Fruit fly (Drosophila melanogaster) whole organism, embryonic: ENCODE results near the gene Ciz1.
A peak's percentile ranks its signal among the peaks of the same experiment; 100 is the strongest.

ENCODE experiments used
- Abd-B ChIP-seq: fragments of 200-800 bp; sonication (Bioruptor generic); optimal IDR thresholded peaks from 2 replicates; lab custom pipeline; 2018; ENCODE audit warnings: missing biosample characterization, mild to moderate bottlenecking, missing genetic modification characterization, moderate library complexity
- Atf6 ChIP-seq: fragments of 200-800 bp; sonication (Bioruptor generic); IDR thresholded peaks from 2 replicates; pipeline ENCODE4 v1.3.6; 2022; ENCODE audit warnings: missing biosample characterization, missing genetic modification characterization
- CG10267 ChIP-seq: fragments of 200-800 bp; sonication (Bioruptor generic); optimal IDR thresholded peaks from 2 replicates; lab custom pipeline; 2018; ENCODE audit warnings: missing biosample characterization, mild to moderate bottlenecking, missing genetic modification characterization, moderate library complexity
- CG10543 ChIP-seq: fragments of 200-800 bp; sonication (Bioruptor generic); optimal IDR thresholded peaks from 3 replicates; lab custom pipeline; 2017; ENCODE audit warnings: missing biosample characterization, mild to moderate bottlenecking, missing genetic modification characterization, moderate library complexity
- CG11247 ChIP-seq: fragments of 200-800 bp; sonication (Bioruptor generic); IDR thresholded peaks from 2 replicates; pipeline ENCODE4 v1.3.6; 2022; ENCODE audit warnings: missing biosample characterization, missing genetic modification characterization
- CG11695 ChIP-seq: fragments of 200-800 bp; sonication (Bioruptor generic); IDR thresholded peaks from 3 replicates; pipeline ENCODE4 v1.3.6; 2022; ENCODE audit warnings: missing biosample characterization, missing genetic modification characterization
- CG14014 ChIP-seq: fragments of 200-800 bp; sonication (Bioruptor generic); IDR thresholded peaks from 2 replicates; pipeline ENCODE4 v1.3.6; 2022; ENCODE audit warnings: missing biosample characterization, missing genetic modification characterization
- CG14050 ChIP-seq: fragments of 200-800 bp; sonication (Bioruptor generic); IDR thresholded peaks from 3 replicates; pipeline ENCODE4 v1.3.6; 2022; ENCODE audit warnings: missing biosample characterization, missing genetic modification characterization
- CG15073 ChIP-seq: fragments of 200-800 bp; sonication (Bioruptor generic); optimal IDR thresholded peaks from 2 replicates; lab custom pipeline; 2016; ENCODE audit warnings: missing biosample characterization, missing genetic modification characterization
- CG1602 ChIP-seq: fragments of 200-800 bp; sonication (Bioruptor generic); optimal IDR thresholded peaks from 3 replicates; lab custom pipeline; 2016; ENCODE audit warnings: missing biosample characterization, missing genetic modification characterization
- CG17385 ChIP-seq: fragments of 200-800 bp; sonication (Bioruptor generic); optimal IDR thresholded peaks from 3 replicates; lab custom pipeline; 2018; ENCODE audit warnings: missing biosample characterization, mild to moderate bottlenecking, missing genetic modification characterization
- CG2116 ChIP-seq: fragments of 200-800 bp; sonication (Bioruptor generic); optimal IDR thresholded peaks from 3 replicates; lab custom pipeline; 2018; ENCODE audit warnings: missing biosample characterization, mild to moderate bottlenecking, missing genetic modification characterization
- CG8359 ChIP-seq: fragments of 200-800 bp; sonication (Bioruptor generic); optimal IDR thresholded peaks from 2 replicates; lab custom pipeline; 2017; ENCODE audit warnings: missing biosample characterization, mild to moderate bottlenecking, missing genetic modification characterization, borderline replicate concordance
- CG9727 ChIP-seq: fragments of 200-800 bp; sonication (Bioruptor generic); optimal IDR thresholded peaks from 3 replicates; lab custom pipeline; 2017; ENCODE audit warnings: missing biosample characterization, mild to moderate bottlenecking, missing genetic modification characterization
- CkIIα-i1 ChIP-seq: fragments of 200-800 bp; sonication (Bioruptor generic); IDR thresholded peaks from 2 replicates; pipeline ENCODE4 v1.3.6; 2022; ENCODE audit warnings: missing biosample characterization, missing genetic modification characterization
- D19A ChIP-seq: fragments of 200-800 bp; optimal IDR thresholded peaks from 3 replicates; lab custom pipeline; 2019; ENCODE audit warnings: missing biosample characterization, mild to moderate bottlenecking, missing genetic modification characterization, moderate library complexity
- Drgx ChIP-seq: fragments of 200-800 bp; sonication (Bioruptor generic); IDR thresholded peaks from 2 replicates; pipeline ENCODE4 v1.3.6; 2022; ENCODE audit warnings: missing biosample characterization, missing genetic modification characterization
- Gug ChIP-seq: fragments of 200-800 bp; sonication (Bioruptor generic); IDR thresholded peaks from 4 replicates; pipeline ENCODE4 v1.3.6; 2022; ENCODE audit warnings: missing biosample characterization, missing genetic modification characterization
- MESR4 ChIP-seq: fragments of 200-800 bp; sonication (Bioruptor generic); optimal IDR thresholded peaks from 2 replicates; lab custom pipeline; 2018; ENCODE audit warnings: missing biosample characterization, mild to moderate bottlenecking, missing genetic modification characterization, moderate library complexity
- Med ChIP-seq: fragments of 200-800 bp; sonication (Bioruptor generic); peaks from one replicate; lab custom pipeline; 2016; ENCODE audit warnings: missing biosample characterization, missing genetic modification characterization, mild to moderate bottlenecking, inconsistent platforms, moderate library complexity
- NK7.1 ChIP-seq: fragments of 200-800 bp; sonication (Bioruptor generic); optimal IDR thresholded peaks from 3 replicates; lab custom pipeline; 2016; ENCODE audit warnings: missing biosample characterization, missing genetic modification characterization
- Pdp1 ChIP-seq, 2 experiments: fragments of 200-800 bp; sonication (Bioruptor generic); optimal IDR thresholded peaks; 3 replicates each; lab custom pipeline; 2016; ENCODE audit warnings: missing biosample characterization in 2 of 2, missing genetic modification characterization in 2 of 2, mild to moderate bottlenecking in 1 of 2, moderate library complexity in 1 of 2
- Xbp1 ChIP-seq: fragments of 200-800 bp; sonication (Bioruptor generic); optimal IDR thresholded peaks from 3 replicates; lab custom pipeline; 2016; ENCODE audit warnings: missing biosample characterization, mild to moderate bottlenecking, missing genetic modification characterization
- bab2 ChIP-seq: fragments of 200-800 bp; sonication (Bioruptor generic); optimal IDR thresholded peaks from 2 replicates; lab custom pipeline; 2016; ENCODE audit warnings: missing biosample characterization, missing genetic modification characterization
- bbx ChIP-seq: fragments of 200-800 bp; sonication (Bioruptor generic); IDR thresholded peaks from 2 replicates; pipeline ENCODE4 v1.3.6; 2022; ENCODE audit warnings: missing biosample characterization, missing genetic modification characterization; ENCODE audit not compliant: partially characterized antibody
- chinmo ChIP-seq: fragments of 200-800 bp; sonication (Bioruptor generic); IDR thresholded peaks from 4 replicates; pipeline ENCODE4 v1.3.6; 2022; ENCODE audit warnings: missing biosample characterization, missing genetic modification characterization; ENCODE audit not compliant: partially characterized antibody
- ci ChIP-seq: fragments of 200-800 bp; sonication (Bioruptor generic); IDR thresholded peaks from 3 replicates; pipeline ENCODE4 v1.3.6; 2022; ENCODE audit warnings: missing biosample characterization, missing genetic modification characterization
- gem ChIP-seq: fragments of 200-800 bp; sonication (Bioruptor generic); optimal IDR thresholded peaks from 2 replicates; lab custom pipeline; 2019; ENCODE audit warnings: missing biosample characterization, mild to moderate bottlenecking, missing genetic modification characterization, moderate library complexity
- lola ChIP-seq, 3 experiments: fragments of >200 bp in 2 of 3; fragments of 200-800 bp in 1 of 3; sonication (Bioruptor generic) in 1 of 3; optimal IDR thresholded peaks; 2 replicates each; lab custom pipeline; 2017 to 2019; ENCODE audit warnings: missing biosample characterization in 3 of 3, missing genetic modification characterization in 3 of 3, mild to moderate bottlenecking in 1 of 3, moderate library complexity in 1 of 3
- nau ChIP-seq: fragments of 200-800 bp; sonication (Bioruptor generic); optimal IDR thresholded peaks from 3 replicates; lab custom pipeline; 2017; ENCODE audit warnings: missing biosample characterization, mild to moderate bottlenecking, missing genetic modification characterization, missing genetic modification reagents
- nerfin-2 ChIP-seq: fragments of 200-800 bp; sonication (Bioruptor generic); IDR thresholded peaks from 2 replicates; pipeline ENCODE4 v1.3.6; 2022; ENCODE audit warnings: missing biosample characterization, missing genetic modification characterization; ENCODE audit not compliant: partially characterized antibody
- nom ChIP-seq: fragments of 200-800 bp; sonication (Bioruptor generic); optimal IDR thresholded peaks from 2 replicates; lab custom pipeline; 2017; ENCODE audit warnings: missing biosample characterization, missing genetic modification characterization, mild to moderate bottlenecking, moderate library complexity, missing genetic modification reagents
- schlank ChIP-seq: fragments of 200-800 bp; sonication (Bioruptor generic); optimal IDR thresholded peaks from 2 replicates; lab custom pipeline; 2018; ENCODE audit warnings: missing biosample characterization, mild to moderate bottlenecking, missing genetic modification characterization
- sd ChIP-seq: fragments of 200-800 bp; sonication (Bioruptor generic); optimal IDR thresholded peaks from 3 replicates; lab custom pipeline; 2018; ENCODE audit warnings: missing biosample characterization, mild to moderate bottlenecking, missing genetic modification characterization, moderate library complexity
- sr ChIP-seq: fragments of 200-800 bp; sonication (Bioruptor generic); IDR thresholded peaks from 3 replicates; pipeline ENCODE4 v1.3.6; 2022; ENCODE audit warnings: missing biosample characterization, missing genetic modification characterization
- tll ChIP-seq, 2 experiments: fragments of 200-800 bp in 1 of 2; fragments of >200 bp in 1 of 2; sonication (Bioruptor generic) in 1 of 2; optimal IDR thresholded peaks; 2 replicates each; lab custom pipeline; 2017 to 2019; ENCODE audit warnings: missing biosample characterization in 2 of 2, missing genetic modification characterization in 2 of 2, mild to moderate bottlenecking in 1 of 2, moderate library complexity in 1 of 2
- tna ChIP-seq: fragments of 200-800 bp; sonication (Bioruptor generic); IDR thresholded peaks from 2 replicates; pipeline ENCODE4 v1.3.6; 2022; ENCODE audit warnings: missing biosample characterization, missing genetic modification characterization; ENCODE audit not compliant: partially characterized antibody
- trem ChIP-seq: fragments of 200-800 bp; optimal IDR thresholded peaks from 3 replicates; lab custom pipeline; 2019; ENCODE audit warnings: missing biosample characterization, mild to moderate bottlenecking, missing genetic modification characterization, moderate library complexity
- unc-4 ChIP-seq: fragments of 200-800 bp; sonication (Bioruptor generic); IDR thresholded peaks from 2 replicates; pipeline ENCODE4 v1.3.6; 2022; ENCODE audit warnings: missing biosample characterization, missing genetic modification characterization; ENCODE audit not compliant: partially characterized antibody
- zen ChIP-seq: fragments of 200-800 bp; sonication (Bioruptor generic); optimal IDR thresholded peaks from 3 replicates; lab custom pipeline; 2018; ENCODE audit warnings: missing biosample characterization, mild to moderate bottlenecking, missing genetic modification characterization, moderate library complexity

The Ciz1 gene

DNA sequence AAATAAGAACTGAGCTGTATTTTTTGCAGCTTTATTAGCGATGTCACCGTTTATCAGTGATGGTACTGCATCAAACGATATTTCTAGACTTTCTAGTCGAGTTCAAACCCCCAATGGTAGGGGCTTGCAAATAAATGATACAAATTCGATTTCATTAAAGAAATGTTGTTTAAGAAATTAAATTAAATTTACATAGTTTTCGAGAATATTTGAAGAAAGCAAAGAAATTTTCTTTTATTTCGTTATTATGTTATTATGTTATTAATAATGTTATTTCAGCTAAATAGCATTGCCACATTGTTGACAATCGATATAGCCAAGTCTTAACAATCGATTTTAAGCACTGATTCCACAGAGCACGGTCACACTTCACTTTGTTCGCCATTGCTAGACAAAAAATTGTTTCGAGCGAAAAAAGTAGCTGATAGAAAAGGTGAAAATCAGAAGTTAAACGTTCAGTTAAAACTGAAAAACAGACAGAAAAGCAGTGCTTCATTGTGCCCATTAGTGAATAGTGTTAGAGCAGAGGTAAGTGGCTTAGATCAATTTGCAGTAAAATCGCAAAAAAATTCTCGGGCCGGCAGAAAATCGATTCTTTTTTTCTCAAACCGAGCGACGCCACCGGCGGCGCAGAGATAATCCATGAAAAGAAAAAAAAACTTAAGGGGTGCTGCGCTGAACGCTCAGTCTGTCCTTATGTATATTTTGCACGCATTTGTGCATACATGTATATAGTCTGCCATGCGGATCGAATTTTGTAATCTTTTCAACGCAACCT lies at the start of gene Ciz1, which contains the start of gene iPLA2-VIA (continued):
- TF ChIP-seq tna (GFP tag; lab: Robert Waterston, UW) (0 out of 2 replicates have a peak, but pooled peaks have one; percentile 30), MESR4 (GFP tag; lab: Kevin White, UChicago) (peak; percentile 56), NK7.1 (GFP tag; lab: Kevin White, UChicago) (no peak), CG1602 (peak; percentile 8), Abd-B (GFP tag; lab: Kevin White, UChicago) (no peak), Gug (GFP tag; lab: Robert Waterston, UW) (0 out of 4 replicates have a peak, but pooled peaks have one; percentile 8), CG9727 (GFP tag; lab: Kevin White, UChicago) (peak; percentile 23), lola (GFP tag; optimal IDR thresholded peaks at IDR 0.05; lab: Kevin White, UChicago) (peak in 1 of 3 experiments; percentile 12), CG2116 (GFP tag; lab: Kevin White, UChicago) (peak; percentile 89), CG10267 (tag; lab: Kevin White, UChicago) (peak; percentile 82), CG11247 (GFP tag; lab: Robert Waterston, UW) (no peak), zen (tag; lab: Kevin White, UChicago) (peak; percentile 48), tll (GFP tag; optimal IDR thresholded peaks at IDR 0.05; lab: Kevin White, UChicago) (peak; percentile 23 to 34), CG14050 (GFP tag; lab: Robert Waterston, UW) (no peak), CkIIα-i1 (no peak), Xbp1 (GFP tag; lab: Kevin White, UChicago) (peak; percentile 48), nerfin-2 (GFP tag; lab: Robert Waterston, UW) (peak; percentile 65; the same call in 1 of the 2 replicates), nom (peak; percentile 16), bab2 (GFP tag; lab: Kevin White, UChicago) (peak; percentile 28), trem (tag; lab: Kevin White, UChicago) (peak; percentile 83), CG8359 (GFP tag; lab: Kevin White, UChicago) (no peak), gem (no peak), D19A (tag; lab: Kevin White, UChicago) (no peak)

DNA sequence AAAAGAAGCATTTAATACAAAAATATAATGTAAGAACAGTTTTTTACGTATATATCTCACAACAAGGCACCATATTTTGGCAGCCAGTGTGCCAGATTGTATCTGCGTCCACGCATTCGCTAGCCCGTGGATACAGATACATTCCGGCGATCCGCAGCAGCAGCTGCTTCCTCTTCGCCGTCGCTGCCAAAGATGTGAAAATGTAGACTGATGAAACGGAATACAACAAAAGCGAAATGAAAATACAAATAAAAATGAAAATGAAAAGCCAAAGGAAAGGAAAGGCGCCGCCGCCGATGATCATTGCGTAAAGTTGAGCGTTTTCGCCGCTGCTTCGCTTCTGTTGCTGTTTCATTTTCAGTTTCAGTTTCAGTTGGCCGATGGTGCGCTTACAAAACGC lies 48.7 kb upstream of the Ciz1 start:
- TF ChIP-seq Drgx (GFP tag; lab: Robert Waterston, UW) = peak; percentile 19; the same call in 1 of the 2 replicates
- peak; percentile 16 for TF ChIP-seq CG17385 (GFP tag; lab: Kevin White, UChicago)
- TF ChIP-seq unc-4 = no peak
- no peak for TF ChIP-seq schlank (tag; lab: Kevin White, UChicago)
- peak; percentile 7; the same call in 1 of the 3 replicates for TF ChIP-seq sr (GFP tag; lab: Robert Waterston, UW)
- TF ChIP-seq sd (tag; lab: Kevin White, UChicago) = peak; percentile 87
- TF ChIP-seq ci = 0 out of 3 replicates have a peak, but pooled peaks have one; percentile 23
- no peak for TF ChIP-seq CG11695 (GFP tag; lab: Robert Waterston, UW)
- peak; percentile 66 for TF ChIP-seq nau (GFP tag; lab: Kevin White, UChicago)
- TF ChIP-seq CG10543 (GFP tag; lab: Kevin White, UChicago) = peak; percentile 14
- 0 out of 4 replicates have a peak, but pooled peaks have one; percentile 27 for TF ChIP-seq chinmo (GFP tag; lab: Robert Waterston, UW)
- TF ChIP-seq CG15073 (GFP tag; lab: Kevin White, UChicago) = peak; percentile 78
- no peak for TF ChIP-seq bbx (GFP tag; lab: Robert Waterston, UW)
- 0 out of 2 replicates have a peak, but pooled peaks have one; percentile 11 for TF ChIP-seq CG14014 (GFP tag; lab: Robert Waterston, UW)
- TF ChIP-seq Pdp1 (GFP tag; optimal IDR thresholded peaks at IDR 0.05; lab: Kevin White, UChicago) = peak in 1 of 2 experiments; percentile 85
- TF ChIP-seq Med (GFP tag; lab: Kevin White, UChicago) = peak; percentile 7
- no peak for TF ChIP-seq Atf6 (GFP tag; lab: Robert Waterston, UW)
